Worm (Caenorhabditis elegans) whole organism, L1 larva: ENCODE measurements around the gene E02C12.10.
A peak's percentile ranks its signal among the peaks of the same experiment; 100 is the strongest.

Experiments used
- C16A3.4 ChIP-seq: fragments of 150-350 bp; optimal IDR thresholded peaks from 2 replicates; lab custom pipeline; 2014; ENCODE audit warnings: missing biosample characterization, missing genetic modification characterization
- C34B4.2 ChIP-seq: sonication (generic microtip); optimal IDR thresholded peaks from 2 replicates; lab custom pipeline; 2017; ENCODE audit warnings: mild to moderate bottlenecking, missing genetic modification characterization, missing compliant biosample characterization
- aly-2 ChIP-seq: fragments of 150-350 bp; optimal IDR thresholded peaks from 2 replicates; lab custom pipeline; 2014; ENCODE audit warnings: missing biosample characterization, missing genetic modification characterization
- blmp-1 ChIP-seq: fragments of 150-350 bp; optimal IDR thresholded peaks from 2 replicates; lab custom pipeline; 2014; ENCODE audit warnings: missing biosample characterization, missing genetic modification characterization
- ceh-90 ChIP-seq: sonication (generic microtip); optimal IDR thresholded peaks from 2 replicates; lab custom pipeline; 2016; ENCODE audit warnings: missing genetic modification characterization, missing compliant biosample characterization
- ces-1 ChIP-seq: fragments of 150-350 bp; optimal IDR thresholded peaks from 2 replicates; lab custom pipeline; 2014; ENCODE audit warnings: missing biosample characterization, missing genetic modification reagents, missing genetic modification characterization
- dpl-1 ChIP-seq, 3 experiments: fragments of 150-350 bp in 2 of 3; sonication (generic microtip) in 1 of 3; optimal IDR thresholded peaks; 2 replicates each; lab custom pipeline; 2014 to 2017; ENCODE audit warnings: missing biosample characterization in 3 of 3, missing genetic modification characterization in 3 of 3, missing genetic modification reagents in 3 of 3
- dsc-1 ChIP-seq: sonication (generic microtip); optimal IDR thresholded peaks from 2 replicates; lab custom pipeline; 2016; ENCODE audit warnings: mild to moderate bottlenecking, missing genetic modification characterization, missing compliant biosample characterization
- efl-1 ChIP-seq, 4 experiments: fragments of 150-350 bp; optimal IDR thresholded peaks in 3 of 4; peaks in 1 of 4; 1 replicate in 1 of 4; 2 replicates in 3 of 4; lab custom pipeline; 2014; ENCODE audit warnings: missing biosample characterization in 2 of 4, missing genetic modification characterization in 2 of 4, missing genetic modification reagents in 2 of 4
- egl-13 ChIP-seq: sonication (generic microtip); optimal IDR thresholded peaks from 2 replicates; lab custom pipeline; 2016; ENCODE audit warnings: missing genotype, missing genetic modification reagents, missing genetic modification characterization, missing compliant biosample characterization
- egl-27 ChIP-seq, 2 experiments: fragments of 150-350 bp in 1 of 2; sonication (generic microtip); optimal IDR thresholded peaks; 3 replicates each; lab custom pipeline; 2017 to 2018; ENCODE audit warnings: missing biosample characterization in 2 of 2, missing genetic modification characterization in 2 of 2, missing genetic modification reagents in 2 of 2
- elt-3 ChIP-seq, 6 experiments: fragments of 150-350 bp in 1 of 6; sonication (generic microtip); optimal IDR thresholded peaks; 2 replicates each; lab custom pipeline; 2017 to 2018; ENCODE audit warnings: missing biosample characterization in 6 of 6, missing genetic modification characterization in 6 of 6, inconsistent platforms in 1 of 6
- fkh-4 ChIP-seq: sonication (generic microtip); optimal IDR thresholded peaks from 2 replicates; lab custom pipeline; 2016; ENCODE audit warnings: missing compliant biosample characterization, missing genetic modification characterization, borderline replicate concordance
- fkh-8 ChIP-seq: sonication (generic microtip); optimal IDR thresholded peaks from 2 replicates; lab custom pipeline; 2016; ENCODE audit warnings: mild to moderate bottlenecking, missing genetic modification characterization, missing compliant biosample characterization
- fos-1 ChIP-seq: fragments of 150-350 bp; optimal IDR thresholded peaks from 2 replicates; lab custom pipeline; 2014; ENCODE audit warnings: missing biosample characterization, missing genetic modification characterization
- grh-1 ChIP-seq: fragments of 200-800 bp; sonication (Bioruptor generic); IDR thresholded peaks from 2 replicates; pipeline ENCODE4 v1.3.6; 2022; ENCODE audit warnings: missing genetic modification reagents, missing genetic modification characterization, missing compliant biosample characterization
- lin-14 ChIP-seq: fragments of 200-800 bp; sonication (Bioruptor generic); optimal IDR thresholded peaks from 2 replicates; lab custom pipeline; 2018; ENCODE audit warnings: mild to moderate bottlenecking, missing genetic modification characterization, moderate library complexity, missing compliant biosample characterization
- lin-15B ChIP-seq: fragments of 150-350 bp; sonication (generic microtip); optimal IDR thresholded peaks from 3 replicates; lab custom pipeline; 2014; ENCODE audit warnings: missing biosample characterization, missing genetic modification characterization
- lir-3 ChIP-seq: sonication (generic microtip); optimal IDR thresholded peaks from 2 replicates; lab custom pipeline; 2016; ENCODE audit warnings: mild to moderate bottlenecking, missing genetic modification characterization, moderate library complexity, missing compliant biosample characterization; ENCODE audit not compliant: poor library complexity
- lsy-2 ChIP-seq, 2 experiments: fragments of 150-350 bp; optimal IDR thresholded peaks; 2 replicates each; lab custom pipeline; 2014; ENCODE audit warnings: missing biosample characterization in 2 of 2, missing genetic modification characterization in 2 of 2
- mdl-1 ChIP-seq, 2 experiments: fragments of 150-350 bp; optimal IDR thresholded peaks; 2 replicates each; lab custom pipeline; 2014 to 2017; ENCODE audit warnings: missing biosample characterization in 2 of 2, missing genetic modification characterization in 2 of 2, inconsistent platforms in 1 of 2
- nhr-19 ChIP-seq: fragments of 200-800 bp; sonication (Bioruptor generic); conservative IDR thresholded peaks from 2 replicates; pipeline ENCODE4 v1.3.6; 2022; ENCODE audit warnings: missing genetic modification characterization, missing compliant biosample characterization
- nhr-20 ChIP-seq: sonication (generic microtip); optimal IDR thresholded peaks from 2 replicates; lab custom pipeline; 2016; ENCODE audit warnings: mild to moderate bottlenecking, missing genetic modification characterization, missing compliant biosample characterization
- nhr-28 ChIP-seq: fragments of 150-350 bp; optimal IDR thresholded peaks from 2 replicates; lab custom pipeline; 2014; ENCODE audit warnings: missing biosample characterization, missing genetic modification characterization
- nhr-47 ChIP-seq: sonication (generic microtip); optimal IDR thresholded peaks from 2 replicates; lab custom pipeline; 2016; ENCODE audit warnings: mild to moderate bottlenecking, missing genetic modification characterization, moderate library complexity, missing compliant biosample characterization
- nhr-71 ChIP-seq: sonication (generic microtip); optimal IDR thresholded peaks from 2 replicates; lab custom pipeline; 2016; ENCODE audit warnings: mild to moderate bottlenecking, missing genetic modification characterization, moderate library complexity, missing compliant biosample characterization
- nhr-85 ChIP-seq: sonication (generic microtip); peaks from one replicate; lab custom pipeline; 2016; ENCODE audit warnings: missing genetic modification characterization, inconsistent platforms, missing compliant biosample characterization
- pag-3 ChIP-seq: sonication (generic microtip); optimal IDR thresholded peaks from 2 replicates; lab custom pipeline; 2017; ENCODE audit warnings: missing genetic modification characterization, mild to moderate bottlenecking, missing compliant biosample characterization, antibody characterized with exemption, borderline replicate concordance; ENCODE audit not compliant: insufficient read depth
- pax-3 ChIP-seq: fragments of 200-800 bp; sonication (Bioruptor generic); optimal IDR thresholded peaks from 2 replicates; lab custom pipeline; 2018; ENCODE audit warnings: mild to moderate bottlenecking, missing genetic modification characterization, moderate library complexity, missing compliant biosample characterization
- pqm-1 ChIP-seq: sonication (generic microtip); optimal IDR thresholded peaks from 3 replicates; lab custom pipeline; 2017; ENCODE audit warnings: missing biosample characterization, missing genetic modification characterization
- rnt-1 ChIP-seq: sonication (generic microtip); optimal IDR thresholded peaks from 2 replicates; lab custom pipeline; 2016; ENCODE audit warnings: mild to moderate bottlenecking, missing genetic modification characterization, moderate library complexity, missing compliant biosample characterization
- snpc-4 ChIP-seq: fragments of 150-350 bp; optimal IDR thresholded peaks from 2 replicates; lab custom pipeline; 2014; ENCODE audit warnings: missing biosample characterization, missing genetic modification characterization
- snu-23 ChIP-seq: sonication (generic microtip); optimal IDR thresholded peaks from 2 replicates; lab custom pipeline; 2016; ENCODE audit warnings: missing genetic modification characterization, missing compliant biosample characterization
- sox-4 ChIP-seq: sonication (generic microtip); optimal IDR thresholded peaks from 2 replicates; lab custom pipeline; 2016; ENCODE audit warnings: missing genetic modification characterization, missing compliant biosample characterization
- sptf-1 ChIP-seq: fragments of 150-350 bp; optimal IDR thresholded peaks from 2 replicates; lab custom pipeline; 2014; ENCODE audit warnings: missing biosample characterization, missing genetic modification characterization
- swsn-7 ChIP-seq: sonication (generic microtip); optimal IDR thresholded peaks from 2 replicates; lab custom pipeline; 2016; ENCODE audit warnings: missing genetic modification characterization, missing compliant biosample characterization
- tbx-2 ChIP-seq: sonication (generic microtip); optimal IDR thresholded peaks from 2 replicates; lab custom pipeline; 2016; ENCODE audit warnings: missing genetic modification characterization, missing compliant biosample characterization
- xbp-1 ChIP-seq: sonication (generic microtip); optimal IDR thresholded peaks from 2 replicates; lab custom pipeline; 2016; ENCODE audit warnings: missing genetic modification characterization, missing compliant biosample characterization
- zag-1 ChIP-seq: fragments of 150-350 bp; optimal IDR thresholded peaks from 2 replicates; lab custom pipeline; 2014; ENCODE audit warnings: missing biosample characterization, missing genetic modification characterization

Gene E02C12.10

DNA sequence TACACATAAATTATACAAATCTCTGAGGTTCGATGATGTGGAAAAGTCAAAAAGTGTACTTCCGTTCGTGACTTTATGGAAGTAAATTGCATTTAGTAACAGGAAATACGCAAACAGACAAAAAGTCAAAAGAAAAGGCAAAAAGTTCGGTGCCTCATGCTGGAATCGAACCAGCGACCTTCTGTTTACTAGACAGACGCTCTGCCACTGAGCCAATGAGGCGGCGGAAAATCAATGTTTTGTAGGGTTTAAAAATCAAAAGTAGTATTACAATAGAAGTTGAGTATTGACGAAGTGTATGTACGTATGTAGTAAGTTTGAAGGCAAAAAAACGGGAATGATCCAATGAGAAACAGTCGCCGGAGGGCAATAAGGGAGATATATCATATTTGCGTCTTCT, 28.7 kb upstream of the E02C12.10 start (continued):
- no peak for TF ChIP-seq pag-3 (tag; lab: Kevin White, UChicago)
- TF ChIP-seq aly-2 (tag; lab: Kevin White, UChicago) = no peak
- TF ChIP-seq dsc-1 (tag; lab: Kevin White, UChicago) = no peak
- peak; percentile 12 for TF ChIP-seq swsn-7 (tag; lab: Kevin White, UChicago)
- no peak for TF ChIP-seq sox-4 (tag; lab: Kevin White, UChicago)
- no peak for TF ChIP-seq lin-15B (tag; lab: Kevin White, UChicago)
- TF ChIP-seq nhr-47 (tag; lab: Kevin White, UChicago) = peak; percentile 13
- no peak for TF ChIP-seq sptf-1 (tag; lab: Kevin White, UChicago)
- TF ChIP-seq C16A3.4 (tag; lab: Kevin White, UChicago) = peak; percentile 17
- no peak for TF ChIP-seq tbx-2
- TF ChIP-seq xbp-1 = no peak
- no peak for TF ChIP-seq elt-3 (tag; optimal IDR thresholded peaks at IDR 0.05; lab: Kevin White, UChicago)
- TF ChIP-seq lin-14 (GFP tag; lab: Kevin White, UChicago) = peak; percentile 30
- peak; percentile 31 for TF ChIP-seq nhr-20 (tag; lab: Kevin White, UChicago)
- TF ChIP-seq lir-3 (tag; lab: Kevin White, UChicago) = no peak
- peak in 2 of 3 experiments; percentile 5 to 14 for TF ChIP-seq dpl-1 (GFP tag; optimal IDR thresholded peaks at IDR 0.05; lab: Kevin White, UChicago)
- TF ChIP-seq ces-1 (GFP tag; lab: Kevin White, UChicago) = no peak
- no peak for TF ChIP-seq nhr-28 (tag; lab: Kevin White, UChicago)
- no peak for TF ChIP-seq C34B4.2
- TF ChIP-seq efl-1 (optimal IDR thresholded peaks at IDR 0.05; lab: Kevin White, UChicago) = peak in 1 of 2 experiments; percentile 22
- TF ChIP-seq efl-1 (GFP tag; optimal IDR thresholded peaks at IDR 0.05 in 1 of 2; lab: Kevin White, UChicago) = peak in 1 of 2 experiments; percentile 26
- peak in 1 of 2 experiments; percentile 17 for TF ChIP-seq lsy-2 (tag; optimal IDR thresholded peaks at IDR 0.05; lab: Kevin White, UChicago)
- no peak for TF ChIP-seq ceh-90 (tag; lab: Kevin White, UChicago)
- TF ChIP-seq rnt-1 = peak; percentile 35
- no peak for TF ChIP-seq mdl-1 (tag; optimal IDR thresholded peaks at IDR 0.05; lab: Kevin White, UChicago)

DNA sequence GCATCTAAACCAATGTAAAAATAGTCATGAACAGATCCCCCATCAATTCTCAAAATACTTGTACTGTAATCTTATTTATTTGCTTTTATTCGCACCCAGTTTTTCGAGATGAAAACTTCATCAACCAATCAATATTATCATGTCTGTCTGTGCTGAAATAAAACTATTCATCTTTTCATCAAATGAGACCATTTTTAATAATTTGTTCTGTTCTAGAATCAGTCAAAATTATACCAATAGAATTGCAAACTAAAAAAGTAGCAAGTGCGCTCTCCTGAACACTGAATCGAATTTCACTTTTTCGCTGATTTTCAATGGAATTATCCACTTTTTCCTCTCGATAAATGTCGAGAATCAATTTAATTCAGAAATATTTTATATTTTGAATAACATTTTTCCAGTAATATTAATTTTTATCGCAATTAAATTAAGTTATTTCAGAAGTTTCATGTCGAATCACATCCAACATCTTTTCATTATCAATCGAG, 21.7 kb upstream of the E02C12.10 start, which contains the start of gene trpp-4:
Gene trpp-4, plus strand, starts transcription at position 442 of the 488 bp plus-strand sequence.
- TF ChIP-seq blmp-1 (peak; percentile 91), nhr-71 (no peak), lsy-2 (tag; optimal IDR thresholded peaks at IDR 0.05; lab: Kevin White, UChicago) (peak in 1 of 2 experiments; percentile 3), dpl-1 (GFP tag; optimal IDR thresholded peaks at IDR 0.05; lab: Kevin White, UChicago) (peak in 1 of 3 experiments; percentile 1)

DNA sequence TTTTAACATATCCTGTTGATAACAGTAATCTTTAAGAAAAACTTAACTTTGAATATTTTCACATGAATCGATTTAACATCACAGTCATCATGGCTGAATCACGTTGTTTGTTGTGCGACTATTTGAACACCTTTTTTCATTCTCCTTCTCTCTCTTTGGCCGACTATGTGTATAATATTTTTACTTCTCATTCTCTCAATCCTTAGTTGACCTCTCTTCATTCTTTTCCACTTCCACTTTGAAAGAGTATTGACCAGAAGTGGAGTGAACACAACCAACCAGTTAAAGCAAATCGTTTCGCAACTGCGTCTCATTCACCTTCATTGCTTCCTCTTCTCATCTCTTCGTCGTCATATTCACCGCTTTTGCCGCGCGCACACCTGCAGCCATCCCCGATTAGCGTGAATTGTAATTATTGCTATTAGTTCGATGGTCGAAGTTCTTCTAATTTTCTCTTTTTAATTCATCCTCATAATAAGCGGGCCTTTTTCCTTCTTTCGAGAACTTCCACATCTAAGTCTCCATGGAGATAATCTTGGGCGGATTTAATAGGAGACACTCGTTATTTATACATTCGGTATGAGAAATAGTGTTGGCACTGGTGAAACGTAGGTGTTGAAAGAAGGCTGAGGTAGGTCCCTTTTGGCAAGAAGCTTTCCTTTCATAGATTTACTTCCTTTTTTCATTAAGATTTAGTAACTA, 16.9 kb upstream of the E02C12.10 start:
- TF ChIP-seq pqm-1 = no peak
- TF ChIP-seq fos-1 = no peak
- peak; percentile 43 for TF ChIP-seq lin-14 (GFP tag; lab: Kevin White, UChicago)
- peak; percentile 62 for TF ChIP-seq blmp-1
- peak; percentile 58 for TF ChIP-seq nhr-85 (tag; lab: Kevin White, UChicago)
- TF ChIP-seq zag-1 (tag; lab: Kevin White, UChicago) = no peak
- TF ChIP-seq egl-13 = no peak
- TF ChIP-seq fkh-8 (tag; lab: Kevin White, UChicago) = peak; percentile 28
- peak; percentile 55 for TF ChIP-seq dsc-1 (tag; lab: Kevin White, UChicago)

DNA sequence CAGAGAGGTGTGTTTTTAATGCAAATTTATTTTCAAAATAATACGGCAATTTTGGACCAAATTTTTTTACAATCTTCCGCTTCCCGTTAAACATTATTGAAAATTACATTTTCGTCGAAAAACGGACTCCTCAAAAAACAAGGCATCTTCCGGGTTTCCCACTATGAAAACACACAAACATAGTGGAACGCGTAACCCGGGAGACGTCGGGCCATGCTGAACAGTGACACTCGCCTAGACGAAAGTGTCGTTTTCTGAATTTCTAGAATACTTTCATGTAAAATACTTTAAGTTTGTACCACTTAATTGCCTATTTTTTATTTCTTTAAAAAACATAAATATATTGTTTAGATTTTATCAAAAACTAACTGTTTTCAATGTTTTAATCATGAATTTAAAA, 13.8 kb upstream of the E02C12.10 start:
- TF ChIP-seq rnt-1 (peak; percentile 47), fkh-4 (tag; lab: Kevin White, UChicago) (no peak), nhr-85 (tag; lab: Kevin White, UChicago) (peak; percentile 9), efl-1 (optimal IDR thresholded peaks at IDR 0.05; lab: Kevin White, UChicago) (peak in 1 of 2 experiments; percentile 25), efl-1 (GFP tag; optimal IDR thresholded peaks at IDR 0.05 in 1 of 2; lab: Kevin White, UChicago) (no peak), pax-3 (tag; lab: Kevin White, UChicago) (no peak), nhr-19 (GFP tag; lab: Robert Waterston, UW) (peak; percentile 36; the same call in 1 of the 2 replicates), nhr-47 (tag; lab: Kevin White, UChicago) (peak; percentile 32), snu-23 (GFP tag; lab: Kevin White, UChicago) (peak; percentile 22), egl-27 (tag; optimal IDR thresholded peaks at IDR 0.05; lab: Kevin White, UChicago) (no peak), snpc-4 (peak; percentile 97), grh-1 (GFP tag; lab: Robert Waterston, UW) (0 out of 2 replicates have a peak, but pooled peaks have one; percentile 15), lin-14 (GFP tag; lab: Kevin White, UChicago) (peak; percentile 20)
